Worm (Caenorhabditis elegans): Measurements from ENCODE around the gene ttr-1.
A peak's percentile ranks its signal among the peaks of the same experiment; 100 is the strongest.

ttr-1 gene

DNA sequence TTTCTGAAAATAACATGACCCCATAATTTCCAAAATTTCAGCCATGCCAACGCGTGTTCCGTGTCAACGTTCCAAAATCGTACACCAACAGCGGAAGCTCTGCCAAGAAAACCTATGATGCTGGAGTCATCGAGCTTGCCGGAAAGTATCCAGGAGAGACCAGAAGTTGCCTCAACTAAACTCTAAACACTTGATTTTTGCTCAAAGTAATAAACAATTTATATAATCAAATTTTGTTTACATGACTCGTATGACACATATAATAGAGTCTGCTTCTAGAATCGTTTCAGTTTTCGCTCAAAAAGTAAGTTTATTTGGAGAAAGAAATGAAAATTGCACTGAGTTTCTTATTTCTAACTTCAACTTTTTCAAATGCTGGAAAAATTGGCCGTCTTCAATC is at the start of gene ttr-1:
ttr-1 (plus strand) TSS at position 301 of the 400 bp plus-strand sequence.
- no peak for TF ChIP-seq mes-4 (tag; optimal IDR thresholded peaks at IDR 0.05)
- no peak for TF ChIP-seq bed-1 (GFP tag; IDR thresholded peaks at IDR 0.05)
- TF ChIP-seq ama-1 (optimal IDR thresholded peaks at IDR 0.05): peak; percentile 48
- TF ChIP-seq ama-1 (GFP tag; optimal IDR thresholded peaks at IDR 0.05): no peak
- TF ChIP-seq tlf-1 (GFP tag; optimal IDR thresholded peaks at IDR 0.05): no peak
- no peak for TF ChIP-seq snpc-1.3 (tag; optimal IDR thresholded peaks at IDR 0.05; ENCODE audit: insufficient read depth)
- no peak for TF ChIP-seq unc-130 (GFP tag; optimal IDR thresholded peaks at IDR 0.05)

DNA sequence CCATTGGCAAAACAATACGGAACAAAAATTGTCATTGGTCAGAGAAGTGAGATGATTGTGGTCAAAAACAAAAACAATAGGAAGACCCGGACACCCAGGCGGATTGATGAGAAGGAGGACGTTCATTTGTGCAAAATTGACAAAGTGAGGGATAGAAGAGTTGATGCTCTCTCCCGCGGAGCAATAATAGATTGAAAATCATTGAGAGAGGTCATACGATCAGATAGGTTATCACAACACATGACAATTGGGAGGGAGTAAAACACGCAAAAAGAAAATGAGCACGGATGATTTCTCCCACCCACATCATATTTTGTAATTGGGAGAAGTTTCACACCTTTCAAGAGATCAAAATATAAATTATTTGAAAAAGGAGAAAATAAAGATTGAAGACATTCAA is 43.3 kb upstream of the ttr-1 start:
- TF ChIP-seq attf-6 (GFP tag; IDR thresholded peaks at IDR 0.05) (no peak), hlh-12 (tag; optimal IDR thresholded peaks at IDR 0.05) (no peak), F55B11.4 (tag; optimal IDR thresholded peaks at IDR 0.05; ENCODE audit: borderline replicate concordance, insufficient read depth) (no peak), F22D6.2 (tag; optimal IDR thresholded peaks at IDR 0.05) (no peak), efl-1 (GFP tag; optimal IDR thresholded peaks at IDR 0.05) (no peak), C06A6.2 (GFP tag; conservative IDR thresholded peaks at IDR 0.05) (no peak), K11D2.4 (GFP tag; IDR thresholded peaks at IDR 0.05) (no peak), dpl-1 (GFP tag; optimal IDR thresholded peaks at IDR 0.05) (no peak), nhr-27 (tag; optimal IDR thresholded peaks at IDR 0.05) (no peak), snpc-1.3 (tag; optimal IDR thresholded peaks at IDR 0.05; ENCODE audit: insufficient read depth) (no peak)

DNA sequence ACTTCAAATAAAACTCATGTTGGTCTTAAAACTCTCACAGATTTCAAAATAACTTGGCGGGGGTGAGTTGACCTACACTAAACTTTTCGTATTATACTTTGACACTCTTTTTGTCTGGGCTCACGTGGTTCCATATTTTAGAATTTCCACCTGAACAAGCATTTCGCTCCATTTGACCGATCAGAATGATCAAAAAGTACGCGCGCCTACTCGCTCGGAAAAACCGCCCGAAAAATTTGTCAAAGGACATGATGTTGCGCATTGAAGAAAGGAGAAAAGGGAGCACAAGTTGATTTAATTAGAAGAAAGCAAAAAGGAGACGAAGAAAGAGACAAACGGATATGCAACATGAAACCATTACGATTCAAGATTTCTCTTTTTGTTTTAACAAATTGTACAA is 42.6 kb upstream of the ttr-1 start:
- TF ChIP-seq Y53F4B.3 (GFP tag; IDR thresholded peaks at IDR 0.05): no peak

DNA sequence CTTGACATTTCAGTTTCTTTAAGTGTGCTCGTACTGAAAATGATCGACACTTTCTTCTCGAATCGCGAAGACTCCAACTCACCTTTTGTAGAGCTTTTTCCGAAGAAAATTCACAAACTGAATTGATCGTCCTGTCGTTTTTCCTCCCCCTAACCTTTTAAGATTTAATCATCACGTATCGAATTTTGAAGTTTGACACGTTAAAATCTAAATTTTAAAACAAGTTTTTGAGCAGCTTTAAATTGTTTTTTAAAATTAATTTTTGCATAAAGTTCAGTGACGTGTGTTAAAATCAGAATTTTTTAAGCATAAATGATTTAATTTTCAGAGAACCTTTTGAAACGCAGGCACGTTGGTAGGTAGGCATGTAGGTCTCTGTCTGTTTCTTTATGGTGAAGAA is 37.6 kb upstream of the ttr-1 start, which contains the start of gene alg-4:
alg-4 (minus strand) TSS at position 101 of the 400 bp plus-strand sequence.
- TF ChIP-seq mel-28 (tag; optimal IDR thresholded peaks at IDR 0.05; ENCODE audit: borderline replicate concordance) (no peak), nfyb-1 (GFP tag; IDR thresholded peaks at IDR 0.05) (no peak), hlh-12 (tag; optimal IDR thresholded peaks at IDR 0.05) (no peak), die-1 (tag; optimal IDR thresholded peaks at IDR 0.05) (no peak), F57C9.4 (tag; optimal IDR thresholded peaks at IDR 0.05) (no peak), ZK185.1 (tag; optimal IDR thresholded peaks at IDR 0.05; ENCODE audit: poor library complexity, severe bottlenecking) (no peak), aptf-2 (GFP tag; conservative IDR thresholded peaks at IDR 0.05) (no peak), F23B12.7 (tag; optimal IDR thresholded peaks at IDR 0.05; ENCODE audit: insufficient read depth) (no peak), ceh-40 (GFP tag; IDR thresholded peaks at IDR 0.05) (no peak), B0261.1 (tag; optimal IDR thresholded peaks at IDR 0.05) (no peak), attf-3 (GFP tag; conservative IDR thresholded peaks at IDR 0.05) (no peak), atf-7 (tag; optimal IDR thresholded peaks at IDR 0.05) (no peak), dox-1 (GFP tag; IDR thresholded peaks at IDR 0.05) (no peak), ztf-25 (GFP tag; IDR thresholded peaks at IDR 0.05) (no peak), sea-2 (GFP tag; IDR thresholded peaks at IDR 0.05) (no peak), ztf-3 (GFP tag; optimal IDR thresholded peaks at IDR 0.05) (no peak), lag-1 (GFP tag; IDR thresholded peaks at IDR 0.05) (no peak), mxl-1 (tag; optimal IDR thresholded peaks at IDR 0.05) (no peak)

DNA sequence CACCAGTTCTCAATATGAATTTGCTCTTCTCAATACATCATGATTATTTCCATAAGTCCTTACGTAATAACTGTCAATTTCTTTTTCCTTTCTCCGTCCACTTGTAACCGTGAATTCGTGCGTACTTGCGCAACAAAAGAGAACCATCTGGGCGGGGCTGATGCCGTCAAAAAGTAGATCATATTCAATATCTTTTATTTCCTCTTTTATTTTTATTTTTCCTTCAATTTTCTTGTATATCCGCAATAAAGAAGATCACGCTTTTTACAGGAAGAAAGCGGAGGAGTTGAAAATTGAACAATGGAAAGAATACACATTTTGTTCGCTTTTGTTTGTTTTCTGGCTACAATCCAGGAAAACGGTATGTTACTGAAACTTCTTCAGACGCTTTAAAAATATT is 36.0 kb upstream of the ttr-1 start, which contains the start of gene mam-7:
mam-7 (plus strand) TSS at position 301 of the 400 bp plus-strand sequence.
- TF ChIP-seq him-1 (tag; optimal IDR thresholded peaks at IDR 0.05) (no peak), egl-18 (GFP tag; IDR thresholded peaks at IDR 0.05) (no peak), zfh-2 (GFP tag; conservative IDR thresholded peaks at IDR 0.05) (no peak), ama-1 (optimal IDR thresholded peaks at IDR 0.05) (no peak), ama-1 (GFP tag; optimal IDR thresholded peaks at IDR 0.05) (no peak), lir-1 (GFP tag; conservative IDR thresholded peaks at IDR 0.05) (no peak), ceh-40 (GFP tag; IDR thresholded peaks at IDR 0.05) (no peak), aptf-3 (GFP tag; IDR thresholded peaks at IDR 0.05) (no peak), ekl-4 (GFP tag; IDR thresholded peaks at IDR 0.05) (no peak), egrh-3 (GFP tag; IDR thresholded peaks at IDR 0.05) (no peak), tlf-1 (GFP tag; optimal IDR thresholded peaks at IDR 0.05) (no peak), nhr-27 (tag; optimal IDR thresholded peaks at IDR 0.05) (no peak), lin-26 (GFP tag; IDR thresholded peaks at IDR 0.05) (no peak), ZK185.1 (tag; optimal IDR thresholded peaks at IDR 0.05; ENCODE audit: poor library complexity, severe bottlenecking) (no peak), ceh-79 (tag; optimal IDR thresholded peaks at IDR 0.05) (no peak)

Measured in whole organism, young adult.